Fruit fly (Drosophila melanogaster) whole organism, pupa: ENCODE results near the gene spn-A.

Experiments
- CG10348 ChIP-seq: fragments of 200-800 bp; sonication (Bioruptor generic); IDR thresholded peaks from 2 replicates; pipeline ENCODE4 v1.3.6; 2022; ENCODE audit warnings: missing biosample characterization, missing genetic modification characterization
- CG12605 ChIP-seq: fragments of 200-800 bp; sonication (Bioruptor generic); IDR thresholded peaks from 2 replicates; pipeline ENCODE4 v1.3.6; 2022; ENCODE audit warnings: missing biosample characterization, missing genetic modification characterization
- CG13204 ChIP-seq: fragments of 200-800 bp; sonication (Bioruptor generic); optimal IDR thresholded peaks from 2 replicates; lab custom pipeline; 2018; ENCODE audit warnings: missing biosample characterization, mild to moderate bottlenecking, missing genetic modification characterization, moderate library complexity
- CG14655 ChIP-seq: fragments of 200-800 bp; sonication (Bioruptor generic); optimal IDR thresholded peaks from 3 replicates; lab custom pipeline; 2017; ENCODE audit warnings: mild to moderate bottlenecking, missing biosample characterization, missing genetic modification reagents, missing genetic modification characterization
- CG15710 ChIP-seq: fragments of 200-800 bp; sonication (Bioruptor generic); optimal IDR thresholded peaks from 2 replicates; lab custom pipeline; 2018; ENCODE audit warnings: missing biosample characterization, mild to moderate bottlenecking, missing genetic modification characterization, moderate library complexity
- CG17806 ChIP-seq: fragments of 200-800 bp; sonication (Bioruptor generic); optimal IDR thresholded peaks from 2 replicates; lab custom pipeline; 2018; ENCODE audit warnings: missing biosample characterization, mild to moderate bottlenecking, missing genetic modification characterization, moderate library complexity
- CG32121 ChIP-seq: fragments of 200-800 bp; sonication (Bioruptor generic); IDR thresholded peaks from 2 replicates; pipeline ENCODE4 v1.3.6; 2022; ENCODE audit warnings: missing biosample characterization, missing genetic modification characterization
- CG34367 ChIP-seq: fragments of 200-800 bp; sonication (Bioruptor generic); optimal IDR thresholded peaks from 2 replicates; lab custom pipeline; 2018; ENCODE audit warnings: missing biosample characterization, mild to moderate bottlenecking, missing genetic modification characterization
- CG4496 ChIP-seq: fragments of 200-800 bp; sonication (Bioruptor generic); IDR thresholded peaks from 3 replicates; pipeline ENCODE4 v1.3.6; 2022; ENCODE audit warnings: missing biosample characterization, missing genetic modification characterization
- CG8159 ChIP-seq: fragments of 200-800 bp; sonication (Bioruptor generic); optimal IDR thresholded peaks from 3 replicates; lab custom pipeline; 2018; ENCODE audit warnings: missing biosample characterization, mild to moderate bottlenecking, missing genetic modification characterization, moderate library complexity
- CG8301 ChIP-seq: fragments of 200-800 bp; sonication (Bioruptor generic); optimal IDR thresholded peaks from 2 replicates; lab custom pipeline; 2018; ENCODE audit warnings: missing biosample characterization, mild to moderate bottlenecking, missing genetic modification characterization
- CG9948 ChIP-seq: fragments of 200-800 bp; sonication (Bioruptor generic); optimal IDR thresholded peaks from 2 replicates; lab custom pipeline; 2018; ENCODE audit warnings: missing biosample characterization, mild to moderate bottlenecking, missing genetic modification characterization, moderate library complexity
- D1 ChIP-seq: fragments of 200-800 bp; sonication (Bioruptor generic); optimal IDR thresholded peaks from 2 replicates; lab custom pipeline; 2018; ENCODE audit warnings: missing biosample characterization, mild to moderate bottlenecking, missing genetic modification characterization, moderate library complexity
- EcR ChIP-seq: fragments of 200-800 bp; sonication (Bioruptor generic); optimal IDR thresholded peaks from 3 replicates; lab custom pipeline; 2019; ENCODE audit warnings: missing biosample characterization, missing genetic modification characterization, mild to moderate bottlenecking, moderate library complexity, missing genetic modification reagents
- Ets98B ChIP-seq: fragments of 200-800 bp; sonication (Bioruptor generic); IDR thresholded peaks from 2 replicates; pipeline ENCODE4 v1.3.6; 2022; ENCODE audit warnings: missing biosample characterization, missing genetic modification characterization
- Pif1A ChIP-seq: fragments of 200-800 bp; sonication (Bioruptor generic); optimal IDR thresholded peaks from 3 replicates; lab custom pipeline; 2016; ENCODE audit warnings: missing biosample characterization, missing genetic modification characterization
- Pif1B ChIP-seq: fragments of 200-800 bp; sonication (Bioruptor generic); optimal IDR thresholded peaks from 3 replicates; lab custom pipeline; 2016; ENCODE audit warnings: missing biosample characterization, missing genetic modification characterization
- Snoo ChIP-seq: fragments of 200-800 bp; sonication (Bioruptor generic); optimal IDR thresholded peaks from 3 replicates; lab custom pipeline; 2017; ENCODE audit warnings: missing biosample characterization, mild to moderate bottlenecking, missing genetic modification characterization, inconsistent platforms
- fd96Ca ChIP-seq: fragments of 200-800 bp; sonication (Bioruptor generic); IDR thresholded peaks from 3 replicates; pipeline ENCODE4 v1.3.6; 2022; ENCODE audit warnings: missing biosample characterization, missing genetic modification characterization
- gl ChIP-seq: fragments of 200-800 bp; sonication (Bioruptor generic); optimal IDR thresholded peaks from 2 replicates; lab custom pipeline; 2018; ENCODE audit warnings: missing biosample characterization, mild to moderate bottlenecking, missing genetic modification characterization
- rn ChIP-seq: fragments of 200-800 bp; sonication (Bioruptor generic); IDR thresholded peaks from 2 replicates; pipeline ENCODE4 v1.3.6; 2022; ENCODE audit warnings: missing biosample characterization, missing genetic modification characterization

Gene spn-A

dm6 chr3R:30062543-30062942 is 6.7 kb upstream of the spn-A start:
- TF ChIP-seq CG8301 (tag; lab: Kevin White, UChicago) (no peak), EcR (GFP tag; lab: Kevin White, UChicago) (peak; percentile 1)

dm6 chr3R:30061980-30062379 is 6.1 kb upstream of the spn-A start:
- no peak for TF ChIP-seq CG17806 (tag; lab: Kevin White, UChicago)
- TF ChIP-seq fd96Ca: no peak
- no peak for TF ChIP-seq CG34367
- TF ChIP-seq CG32121: no peak
- no peak for TF ChIP-seq Snoo (tag; lab: Kevin White, UChicago)
- no peak for TF ChIP-seq EcR (GFP tag; lab: Kevin White, UChicago)
- TF ChIP-seq gl (tag; lab: Kevin White, UChicago): no peak
- TF ChIP-seq CG4496 (GFP tag; lab: Robert Waterston, UW): no peak
- no peak for TF ChIP-seq D1 (tag; lab: Kevin White, UChicago)
- TF ChIP-seq Ets98B: no peak
- TF ChIP-seq, all 21 proteins: peak for 0

- peak; percentile 87 for TF ChIP-seq CG8301 (tag; lab: Kevin White, UChicago)
- peak; percentile 92 for TF ChIP-seq fd96Ca
- TF ChIP-seq EcR (GFP tag; lab: Kevin White, UChicago): peak; percentile 41
- TF ChIP-seq gl (tag; lab: Kevin White, UChicago): peak; percentile 85
- TF ChIP-seq rn: peak; percentile 91
- peak; percentile 83 for TF ChIP-seq D1 (tag; lab: Kevin White, UChicago)
- peak; percentile 67 for TF ChIP-seq CG13204 (GFP tag; lab: Kevin White, UChicago)
- peak; percentile 94 for TF ChIP-seq CG8159 (tag; lab: Kevin White, UChicago)
- peak; percentile 96 for TF ChIP-seq Pif1B (GFP tag; lab: Kevin White, UChicago)
- peak; percentile 86 for TF ChIP-seq CG9948
- TF ChIP-seq CG32121: peak; percentile 94
- TF ChIP-seq CG15710 (tag; lab: Kevin White, UChicago): peak; percentile 89
- TF ChIP-seq Pif1A: peak; percentile 95
- TF ChIP-seq CG4496 (GFP tag; lab: Robert Waterston, UW): peak; percentile 96
- peak; percentile 96 for TF ChIP-seq Ets98B
- TF ChIP-seq CG10348: peak; percentile 40; the same call in 1 of the 2 replicates
- peak; percentile 95 for TF ChIP-seq CG17806 (tag; lab: Kevin White, UChicago)
- peak; percentile 81 for TF ChIP-seq CG34367
- TF ChIP-seq CG14655 (GFP tag; lab: Kevin White, UChicago): peak; percentile 83
- TF ChIP-seq Snoo (tag; lab: Kevin White, UChicago): peak; percentile 95
- peak; percentile 92 for TF ChIP-seq CG12605 (GFP tag; lab: Robert Waterston, UW)
- TF ChIP-seq, all 21 proteins: peak for 21
Observed at dm6 chr3R:30061154-30061482, 5.3 kb upstream of the spn-A start.

- TF ChIP-seq Pif1A: no peak
Observed at dm6 chr3R:30060451-30061153, 4.8 kb upstream of the spn-A start.

dm6 chr3R:30059944-30060343 is 4.1 kb upstream of the spn-A start:
- TF ChIP-seq EcR (GFP tag; lab: Kevin White, UChicago): peak; percentile 85
- no peak for TF ChIP-seq Pif1B (GFP tag; lab: Kevin White, UChicago)
- TF ChIP-seq CG8159 (tag; lab: Kevin White, UChicago): peak; percentile 31

- no peak for TF ChIP-seq D1 (tag; lab: Kevin White, UChicago)
- no peak for TF ChIP-seq CG32121
- TF ChIP-seq CG9948: no peak
- TF ChIP-seq CG34367: peak; percentile 8
- TF ChIP-seq Snoo (tag; lab: Kevin White, UChicago): peak; percentile 19
- no peak for TF ChIP-seq CG12605 (GFP tag; lab: Robert Waterston, UW)
- TF ChIP-seq CG10348: no peak
- TF ChIP-seq CG13204 (GFP tag; lab: Kevin White, UChicago): no peak
- TF ChIP-seq Pif1B (GFP tag; lab: Kevin White, UChicago): no peak
- TF ChIP-seq CG8159 (tag; lab: Kevin White, UChicago): peak; percentile 23
- no peak for TF ChIP-seq CG8301 (tag; lab: Kevin White, UChicago)
- TF ChIP-seq Ets98B: peak; percentile 64
- no peak for TF ChIP-seq CG14655 (GFP tag; lab: Kevin White, UChicago)
- peak; percentile 21 for TF ChIP-seq CG17806 (tag; lab: Kevin White, UChicago)
- TF ChIP-seq Pif1A: peak; percentile 31
- TF ChIP-seq CG4496 (GFP tag; lab: Robert Waterston, UW): 0 out of 3 replicates have a peak, but pooled peaks have one; percentile 8
- TF ChIP-seq fd96Ca: no peak
Observed at dm6 chr3R:30058057-30058868, 2.4 kb upstream of the spn-A start, which contains the start of gene sima. Gene sima (plus strand): TSS chr3R:30058311.
